Worm (Caenorhabditis elegans) whole organism, young adult: Measurements from ENCODE around the gene Y62F5A.10.

ENCODE experiments used
- hlh-26 ChIP-seq: fragments of 200-800 bp; sonication (Bioruptor generic); conservative IDR thresholded peaks from 2 replicates; pipeline ENCODE4 v1.3.6; 2022; ENCODE audit warnings: missing genetic modification reagents, missing genetic modification characterization, missing compliant biosample characterization
- pha-4 ChIP-seq: fragments of 150-350 bp; sonication (generic microtip); optimal IDR thresholded peaks from 2 replicates; lab custom pipeline; 2014; ENCODE audit warnings: missing biosample characterization, missing genetic modification reagents, missing genetic modification characterization
- snpc-4 ChIP-seq, 5 experiments: fragments of 150-350 bp in 1 of 5; sonication (generic microtip) in 4 of 5; optimal IDR thresholded peaks; 2 replicates each; lab custom pipeline; 2014 to 2018; ENCODE audit warnings: missing genetic modification characterization in 5 of 5, missing biosample characterization in 3 of 5, antibody characterized with exemption in 2 of 5, mild to moderate bottlenecking in 2 of 5, missing compliant biosample characterization in 2 of 5, missing genotype in 2 of 5, moderate library complexity in 2 of 5, missing genetic modification reagents in 1 of 5
- unc-62 ChIP-seq: fragments of 150-350 bp; optimal IDR thresholded peaks from 2 replicates; lab custom pipeline; 2014; ENCODE audit warnings: missing biosample characterization, missing genetic modification reagents, missing genetic modification characterization

ce11 chrII:11537606-11538016 is 16.2 kb downstream of the Y62F5A.10 start:
- TF ChIP-seq hlh-26 (GFP tag; lab: Robert Waterston, UW) (no peak), unc-62 (GFP tag; lab: Kevin White, UChicago) (no peak), snpc-4 (GFP tag; optimal IDR thresholded peaks at IDR 0.05; lab: Kevin White, UChicago) (no peak), snpc-4 (tag; optimal IDR thresholded peaks at IDR 0.05; lab: Kevin White, UChicago) (no peak), pha-4 (tag; lab: Kevin White, UChicago) (no peak)
